Fruit fly (Drosophila melanogaster) whole organism, prepupa: Measurements from ENCODE around the gene Or71a.
A peak's percentile ranks its signal among the peaks of the same experiment; 100 is the strongest.

Experiments used
- CG10631 ChIP-seq: fragments of 200-800 bp; sonication (Bioruptor generic); optimal IDR thresholded peaks from 2 replicates; lab custom pipeline; 2016; ENCODE audit warnings: missing biosample characterization, missing genetic modification characterization
- CG3032 ChIP-seq: fragments of 200-800 bp; optimal IDR thresholded peaks from 2 replicates; lab custom pipeline; 2019; ENCODE audit warnings: missing biosample characterization, mild to moderate bottlenecking, missing genetic modification characterization, moderate library complexity
- CG32006 ChIP-seq: fragments of 200-800 bp; sonication (Bioruptor generic); optimal IDR thresholded peaks from 3 replicates; lab custom pipeline; 2017; ENCODE audit warnings: missing biosample characterization, mild to moderate bottlenecking, missing genetic modification characterization
- CG4318 ChIP-seq: fragments of 200-800 bp; sonication (Bioruptor generic); optimal IDR thresholded peaks from 3 replicates; lab custom pipeline; 2017; ENCODE audit warnings: missing biosample characterization, mild to moderate bottlenecking, missing genetic modification characterization
- CG8119 ChIP-seq: fragments of 200-800 bp; sonication (Bioruptor generic); IDR thresholded peaks from 3 replicates; pipeline ENCODE4 v1.3.6; 2022; ENCODE audit warnings: missing biosample characterization, missing genetic modification characterization
- Eip78C ChIP-seq: fragments of 200-800 bp; sonication (Bioruptor generic); peaks from one replicate; lab custom pipeline; 2016; ENCODE audit warnings: missing biosample characterization, missing genetic modification characterization
- Lpt ChIP-seq: fragments of 200-800 bp; sonication (Bioruptor generic); optimal IDR thresholded peaks from 3 replicates; lab custom pipeline; 2016; ENCODE audit warnings: missing biosample characterization, missing genetic modification characterization
- OdsH ChIP-seq: fragments of 200-800 bp; sonication (Bioruptor generic); optimal IDR thresholded peaks from 3 replicates; lab custom pipeline; 2016; ENCODE audit warnings: missing biosample characterization, missing genetic modification characterization
- dac ChIP-seq: fragments of 200-800 bp; sonication (Bioruptor generic); optimal IDR thresholded peaks from 2 replicates; lab custom pipeline; 2017; ENCODE audit warnings: missing biosample characterization, mild to moderate bottlenecking, missing genetic modification characterization
- net ChIP-seq: fragments of 200-800 bp; sonication (Bioruptor generic); optimal IDR thresholded peaks from 3 replicates; lab custom pipeline; 2016; ENCODE audit warnings: missing biosample characterization, missing genetic modification characterization
- svp ChIP-seq: fragments of 200-800 bp; sonication (Bioruptor generic); peaks from one replicate; lab custom pipeline; 2016; ENCODE audit warnings: missing biosample characterization, missing genetic modification characterization

Or71a gene

DNA sequence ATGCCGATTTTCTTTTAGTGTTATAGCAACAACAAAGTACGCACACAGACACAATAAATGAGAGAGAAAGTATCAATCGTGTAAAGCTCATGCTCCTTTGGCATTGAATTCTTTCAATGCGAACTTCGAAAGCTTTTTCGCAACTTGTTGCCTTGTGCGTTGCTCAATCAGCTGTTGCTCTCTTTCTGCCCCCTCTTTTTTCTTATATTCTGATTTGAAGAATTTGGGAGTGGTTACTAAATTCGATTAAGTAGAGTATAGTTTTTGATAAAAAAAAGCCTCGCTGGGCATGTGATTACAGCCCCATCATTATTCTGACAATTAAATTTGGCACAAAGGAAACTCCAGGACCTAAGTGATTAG lies 43.6 kb downstream of the Or71a start:
- TF ChIP-seq dac (GFP tag; lab: Kevin White, UChicago) (no peak), Eip78C (peak; percentile 26)

DNA sequence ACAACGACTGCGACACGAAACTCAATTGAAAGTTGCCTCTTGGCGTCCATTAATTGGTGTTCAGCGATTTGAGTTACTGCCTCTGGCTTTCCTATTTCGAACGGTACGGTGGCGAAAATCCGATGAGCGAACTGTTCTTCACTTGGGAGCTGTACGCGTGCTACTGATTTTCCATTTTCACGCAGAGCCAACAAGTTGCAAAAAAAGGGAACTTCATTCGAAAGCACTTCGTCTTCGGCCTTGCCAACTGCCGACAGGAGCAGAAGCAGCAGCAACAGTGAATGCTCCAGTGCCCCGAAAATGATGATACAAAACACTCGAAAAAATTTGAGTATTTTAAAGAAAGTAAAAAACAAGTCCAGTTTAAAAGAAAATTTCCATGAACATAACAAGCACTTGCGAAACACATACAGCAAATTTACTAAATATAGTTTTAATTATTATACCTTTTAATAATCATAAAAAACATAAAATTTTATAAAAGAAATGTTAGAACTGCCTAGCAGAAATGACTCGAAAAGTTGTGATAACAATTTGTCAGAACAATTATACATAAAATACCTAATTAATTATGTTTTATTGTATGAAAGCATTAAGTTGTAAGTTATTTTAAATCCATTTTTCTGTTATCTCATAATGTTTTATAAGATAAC lies 44.1 kb downstream of the Or71a start:
- TF ChIP-seq CG32006 (GFP tag; lab: Kevin White, UChicago) (peak; percentile 12), svp (peak; percentile 23), net (GFP tag; lab: Kevin White, UChicago) (no peak), CG10631 (GFP tag; lab: Kevin White, UChicago) (peak; percentile 6), CG4318 (GFP tag; lab: Kevin White, UChicago) (no peak), Eip78C (peak; percentile 62), CG8119 (GFP tag; lab: Robert Waterston, UW) (no peak), OdsH (GFP tag; lab: Kevin White, UChicago) (peak; percentile 8), CG3032 (peak; percentile 25)

DNA sequence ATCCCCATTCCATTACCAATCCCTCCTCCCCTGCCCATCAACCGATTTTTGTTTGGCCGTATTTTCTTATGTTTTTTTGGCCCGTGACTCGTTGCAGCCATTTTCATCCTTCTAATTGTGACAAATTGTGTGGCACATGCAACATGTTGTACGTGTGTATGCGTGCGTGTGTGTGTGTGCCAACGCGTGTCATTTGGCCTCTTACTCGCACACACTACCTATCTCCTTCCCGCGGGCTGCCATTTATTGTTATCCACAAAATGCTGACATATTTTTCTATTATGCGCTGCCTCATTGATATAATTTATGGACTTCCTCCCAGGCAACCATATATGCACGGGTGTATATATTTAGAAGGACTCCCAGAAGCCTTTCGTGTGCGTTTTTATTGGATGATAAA lies 46.5 kb downstream of the Or71a start:
- TF ChIP-seq Lpt (GFP tag; lab: Kevin White, UChicago) = no peak
- peak; percentile 8 for TF ChIP-seq svp
